Worm (Caenorhabditis elegans): ENCODE results near the gene mrps-22.

The mrps-22 gene

DNA sequence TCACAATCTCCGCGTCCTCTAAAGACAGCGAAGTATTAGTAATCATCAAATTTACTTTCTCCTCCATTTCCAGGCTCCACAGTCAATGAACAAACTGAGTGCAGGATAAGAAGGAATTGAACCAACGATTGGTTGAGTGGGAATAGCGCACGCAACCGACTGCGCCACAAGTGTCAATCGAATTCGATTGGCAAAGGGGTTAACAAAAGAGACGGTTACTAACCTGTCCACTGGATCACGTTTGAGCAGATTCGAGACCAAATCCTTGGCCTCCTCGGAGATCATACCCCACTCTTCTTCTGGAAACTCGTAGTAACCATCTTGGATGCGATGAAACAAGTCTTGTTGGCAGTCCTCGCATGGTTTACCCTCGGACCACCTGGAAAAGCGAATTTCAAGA, 37.2 kb upstream of the mrps-22 start (continued):
- TF ChIP-seq dmd-8 (GFP tag; IDR thresholded peaks at IDR 0.05) = no peak
- no peak for TF ChIP-seq lin-39 (tag; optimal IDR thresholded peaks at IDR 0.05)
- TF ChIP-seq dve-1 (tag; optimal IDR thresholded peaks at IDR 0.05; ENCODE audit: insufficient read depth) = no peak
- no peak for TF ChIP-seq aly-2 (tag; optimal IDR thresholded peaks at IDR 0.05)
- TF ChIP-seq arid-1 (GFP tag; conservative IDR thresholded peaks at IDR 0.05) = peak; percentile 50; the same call in 1 of the 2 replicates
- TF ChIP-seq aha-1 (tag) = peak; percentile 99
- TF ChIP-seq madf-5 (GFP tag; IDR thresholded peaks at IDR 0.05) = peak in 1 of 2 experiments; percentile 49; a peak in 1 of 4 replicates
- TF ChIP-seq nhr-76 (tag; optimal IDR thresholded peaks at IDR 0.05) = no peak
- no peak for TF ChIP-seq lin-29 (GFP tag; IDR thresholded peaks at IDR 0.05)
- TF ChIP-seq gei-8 (GFP tag; optimal IDR thresholded peaks at IDR 0.05) = no peak
- no peak for TF ChIP-seq unc-39 (tag; optimal IDR thresholded peaks at IDR 0.05)
- TF ChIP-seq egl-43 (GFP tag; IDR thresholded peaks at IDR 0.05) = peak; percentile 50
- TF ChIP-seq zfp-3 (GFP tag; conservative IDR thresholded peaks at IDR 0.05) = 0 out of 2 replicates have a peak, but pooled peaks have one; percentile 24
- no peak for TF ChIP-seq dpl-1 (GFP tag; optimal IDR thresholded peaks at IDR 0.05)
- no peak for TF ChIP-seq T26A8.4 (GFP tag; IDR thresholded peaks at IDR 0.05)
- no peak for TF ChIP-seq nhr-42 (GFP tag; IDR thresholded peaks at IDR 0.05)
- TF ChIP-seq set-16 (GFP tag; IDR thresholded peaks at IDR 0.05) = no peak
- TF ChIP-seq cey-2 (tag; optimal IDR thresholded peaks at IDR 0.05; ENCODE audit: borderline replicate concordance, insufficient read depth) = no peak
- no peak for TF ChIP-seq fkh-10 (GFP tag; optimal IDR thresholded peaks at IDR 0.05)
- no peak for TF ChIP-seq skn-1 (tag; optimal IDR thresholded peaks at IDR 0.05)
- TF ChIP-seq lir-3 (tag; optimal IDR thresholded peaks at IDR 0.05) = no peak
- no peak for TF ChIP-seq zip-11 (GFP tag; IDR thresholded peaks at IDR 0.05)
- no peak for TF ChIP-seq tra-1 (GFP tag; IDR thresholded peaks at IDR 0.05)
- peak; percentile 15; the same call in 1 of the 2 replicates for TF ChIP-seq lin-1 (GFP tag; IDR thresholded peaks at IDR 0.05)
- TF ChIP-seq ZK337.2 (GFP tag; IDR thresholded peaks at IDR 0.05) = 0 out of 2 replicates have a peak, but pooled peaks have one; percentile 30
- TF ChIP-seq egl-27 (tag; optimal IDR thresholded peaks at IDR 0.05) = no peak
- TF ChIP-seq php-3 (GFP tag; IDR thresholded peaks at IDR 0.05) = no peak
- no peak; the same call in 1 of the 2 replicates for TF ChIP-seq ceh-20 (GFP tag; IDR thresholded peaks at IDR 0.05)
- TF ChIP-seq nhr-77 (tag; optimal IDR thresholded peaks at IDR 0.05) = no peak
- no peak for TF ChIP-seq rbr-2 (tag; optimal IDR thresholded peaks at IDR 0.05)
- no peak for TF ChIP-seq nhr-102 (tag; optimal IDR thresholded peaks at IDR 0.05)
- no peak for TF ChIP-seq tag-97 (GFP tag; IDR thresholded peaks at IDR 0.05)
- TF ChIP-seq ceh-28 (tag; optimal IDR thresholded peaks at IDR 0.05) = no peak
- no peak for TF ChIP-seq saeg-2 (GFP tag; IDR thresholded peaks at IDR 0.05)
- TF ChIP-seq lim-7 (GFP tag; IDR thresholded peaks at IDR 0.05) = 0 out of 2 replicates have a peak, but pooled peaks have one; percentile 55
- no peak for TF ChIP-seq mxl-2 (GFP tag; conservative IDR thresholded peaks at IDR 0.05)
- TF ChIP-seq mdt-29 (GFP tag; IDR thresholded peaks at IDR 0.05) = no peak; the same call in 1 of the 2 replicates

DNA sequence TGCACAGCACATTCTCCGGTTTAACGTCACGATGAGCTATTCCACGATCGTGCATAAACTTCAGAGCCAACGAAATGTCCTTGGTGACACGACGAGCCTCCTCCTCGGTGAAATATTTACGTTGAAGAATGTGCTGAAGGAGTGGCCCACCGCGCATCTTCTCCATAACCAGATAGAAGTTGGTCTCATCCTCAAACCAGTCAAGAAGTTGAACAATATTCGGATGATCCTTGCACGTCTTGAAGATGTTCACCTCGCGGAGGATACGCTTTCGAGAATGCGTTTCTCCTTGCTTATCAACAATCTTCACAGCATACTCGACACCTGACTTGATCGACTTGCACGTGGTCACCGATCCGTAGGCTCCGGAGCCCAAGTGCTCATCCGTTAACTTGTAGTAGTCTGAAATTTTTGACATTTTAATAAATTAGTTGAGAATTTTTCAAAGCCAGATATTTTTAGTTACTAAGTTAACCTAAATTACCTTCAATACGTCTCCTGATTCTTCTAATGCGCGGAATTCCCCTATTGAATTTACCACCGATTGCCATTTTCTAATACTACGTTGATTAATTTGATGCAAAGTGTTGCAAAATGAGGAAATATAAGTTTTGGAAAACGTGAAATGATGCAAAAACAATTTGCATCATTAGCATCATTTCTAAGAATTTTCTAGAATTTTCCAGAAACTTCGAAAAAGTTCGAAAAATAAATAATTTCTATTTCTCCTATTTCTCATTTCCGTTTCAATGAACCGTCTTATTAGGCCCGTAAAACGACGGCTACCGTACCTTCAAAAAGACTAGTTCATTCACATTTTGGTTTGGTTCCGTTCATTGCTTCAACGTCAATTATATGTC, 36.3 kb upstream of the mrps-22 start:
- TF ChIP-seq nhr-11 (tag; optimal IDR thresholded peaks at IDR 0.05) (peak; percentile 46), dmd-8 (GFP tag; IDR thresholded peaks at IDR 0.05) (peak; percentile 10; the same call in 1 of the 2 replicates), gei-8 (GFP tag; optimal IDR thresholded peaks at IDR 0.05) (no peak), hmg-1.1 (GFP tag; IDR thresholded peaks at IDR 0.05) (no peak; the same call in none of the 2 replicates), ceh-44 (GFP tag; IDR thresholded peaks at IDR 0.05) (no peak), nhr-28 (tag; optimal IDR thresholded peaks at IDR 0.05) (no peak), lin-29 (GFP tag; IDR thresholded peaks at IDR 0.05) (no peak), skn-1 (tag; optimal IDR thresholded peaks at IDR 0.05) (no peak), ama-1 (optimal IDR thresholded peaks at IDR 0.05) (peak; percentile 28), nhr-42 (GFP tag; IDR thresholded peaks at IDR 0.05) (no peak), zfp-2 (tag; optimal IDR thresholded peaks at IDR 0.05) (no peak), attf-4 (tag; optimal IDR thresholded peaks at IDR 0.05) (no peak), F44E2.7 (GFP tag; IDR thresholded peaks at IDR 0.05) (no peak), F49E8.2 (tag; optimal IDR thresholded peaks at IDR 0.05; ENCODE audit: borderline replicate concordance) (no peak), zip-11 (GFP tag; IDR thresholded peaks at IDR 0.05) (no peak), dmd-6 (GFP tag; IDR thresholded peaks at IDR 0.05) (no peak), F37D6.2 (tag; optimal IDR thresholded peaks at IDR 0.05) (no peak), ces-1 (GFP tag; optimal IDR thresholded peaks at IDR 0.05) (no peak), lsy-2 (tag; optimal IDR thresholded peaks at IDR 0.05) (no peak), lin-15B (tag; optimal IDR thresholded peaks at IDR 0.05) (no peak)

Data from whole organism, L4 larva.